Fruit fly (Drosophila melanogaster): ENCODE measurements around the gene CG33003.

Gene CG33003

DNA sequence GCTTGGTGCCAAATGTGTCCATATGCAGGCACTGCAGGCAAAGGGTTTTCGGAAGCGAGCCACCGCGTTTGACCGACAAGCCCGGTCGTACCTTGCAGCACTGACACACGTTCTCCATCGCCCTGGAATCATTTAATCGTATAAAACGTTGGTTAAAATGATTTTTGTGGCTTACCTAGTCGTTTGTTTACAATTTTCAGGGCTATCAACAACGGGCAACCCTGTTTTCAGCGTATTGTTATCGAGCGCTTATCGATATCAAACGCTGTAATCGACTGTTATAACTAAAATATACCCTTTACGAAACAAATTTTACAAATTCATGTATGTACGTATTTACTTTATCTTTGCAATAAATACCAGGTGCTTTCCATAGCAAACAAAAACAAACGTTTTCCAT, 18.2 kb upstream of the CG33003 start, which contains the start of gene CG17612 (continued):
- no peak for TF ChIP-seq ap (GFP tag; IDR thresholded peaks at IDR 0.05)
- TF ChIP-seq ato (GFP tag; IDR thresholded peaks at IDR 0.05; ENCODE audit: partially characterized antibody) = peak; percentile 66
- TF ChIP-seq Doc3 (GFP tag; IDR thresholded peaks at IDR 0.05; ENCODE audit: partially characterized antibody) = peak; percentile 50; the same call in 2 of the 3 replicates
- TF ChIP-seq CG31365 (tag; optimal IDR thresholded peaks at IDR 0.05) = no peak
- TF ChIP-seq E2f2 (GFP tag; IDR thresholded peaks at IDR 0.05) = peak; percentile 24; the same call in 1 of the 2 replicates
- TF ChIP-seq Opbp (GFP tag; IDR thresholded peaks at IDR 0.05; ENCODE audit: partially characterized antibody) = peak; percentile 79; the same call in 2 of the 3 replicates
- TF ChIP-seq BEAF-32 (GFP tag; optimal IDR thresholded peaks at IDR 0.05) = peak; percentile 47
- TF ChIP-seq MESR4 (GFP tag; optimal IDR thresholded peaks at IDR 0.05) = peak; percentile 33
- peak; percentile 24 for TF ChIP-seq cad (GFP tag; optimal IDR thresholded peaks at IDR 0.05)
- peak; percentile 38 for TF ChIP-seq trem (tag; optimal IDR thresholded peaks at IDR 0.05)
- no peak for TF ChIP-seq CG12299 (tag; optimal IDR thresholded peaks at IDR 0.05)
- peak; percentile 12 for TF ChIP-seq wek (GFP tag; optimal IDR thresholded peaks at IDR 0.05)
- TF ChIP-seq stwl (tag; optimal IDR thresholded peaks at IDR 0.05) = peak; percentile 89
- no peak for TF ChIP-seq NC2α (GFP tag; optimal IDR thresholded peaks at IDR 0.05)
- TF ChIP-seq bbx (GFP tag; IDR thresholded peaks at IDR 0.05; ENCODE audit: partially characterized antibody) = peak; percentile 76
- peak; percentile 29; the same call in 1 of the 2 replicates for TF ChIP-seq inv (GFP tag; IDR thresholded peaks at IDR 0.05; ENCODE audit: partially characterized antibody)
- no peak for TF ChIP-seq CG14050 (GFP tag; IDR thresholded peaks at IDR 0.05)
- TF ChIP-seq CG34422 (GFP tag; IDR thresholded peaks at IDR 0.05) = peak; percentile 36; the same call in 1 of the 3 replicates
- no peak for TF ChIP-seq Drgx (GFP tag; IDR thresholded peaks at IDR 0.05)
- TF ChIP-seq tna (GFP tag; IDR thresholded peaks at IDR 0.05; ENCODE audit: partially characterized antibody) = peak; percentile 73; the same call in 1 of the 2 replicates
- peak; percentile 74; the same call in 3 of the 4 replicates for TF ChIP-seq Dll (GFP tag; IDR thresholded peaks at IDR 0.05; ENCODE audit: partially characterized antibody)
- no peak for TF ChIP-seq CG31441 (GFP tag; IDR thresholded peaks at IDR 0.05)
- no peak for TF ChIP-seq CG6689 (GFP tag; IDR thresholded peaks at IDR 0.05)
- TF ChIP-seq C15 (GFP tag; IDR thresholded peaks at IDR 0.05) = no peak
- no peak for TF ChIP-seq CG15269 (tag; optimal IDR thresholded peaks at IDR 0.05)
- TF ChIP-seq Bdp1 (GFP tag; optimal IDR thresholded peaks at IDR 0.05) = no peak
- no peak for TF ChIP-seq jumu (GFP tag; optimal IDR thresholded peaks at IDR 0.05)
- TF ChIP-seq CG5953 (GFP tag; IDR thresholded peaks at IDR 0.05) = no peak
- no peak for TF ChIP-seq CG8944 (GFP tag; optimal IDR thresholded peaks at IDR 0.05)
- no peak for TF ChIP-seq CG12219 (GFP tag; optimal IDR thresholded peaks at IDR 0.05)
- TF ChIP-seq ken (GFP tag; IDR thresholded peaks at IDR 0.05) = no peak
- peak in 1 of 2 experiments; percentile 29 for TF ChIP-seq Pdp1 (GFP tag; optimal IDR thresholded peaks at IDR 0.05)

DNA sequence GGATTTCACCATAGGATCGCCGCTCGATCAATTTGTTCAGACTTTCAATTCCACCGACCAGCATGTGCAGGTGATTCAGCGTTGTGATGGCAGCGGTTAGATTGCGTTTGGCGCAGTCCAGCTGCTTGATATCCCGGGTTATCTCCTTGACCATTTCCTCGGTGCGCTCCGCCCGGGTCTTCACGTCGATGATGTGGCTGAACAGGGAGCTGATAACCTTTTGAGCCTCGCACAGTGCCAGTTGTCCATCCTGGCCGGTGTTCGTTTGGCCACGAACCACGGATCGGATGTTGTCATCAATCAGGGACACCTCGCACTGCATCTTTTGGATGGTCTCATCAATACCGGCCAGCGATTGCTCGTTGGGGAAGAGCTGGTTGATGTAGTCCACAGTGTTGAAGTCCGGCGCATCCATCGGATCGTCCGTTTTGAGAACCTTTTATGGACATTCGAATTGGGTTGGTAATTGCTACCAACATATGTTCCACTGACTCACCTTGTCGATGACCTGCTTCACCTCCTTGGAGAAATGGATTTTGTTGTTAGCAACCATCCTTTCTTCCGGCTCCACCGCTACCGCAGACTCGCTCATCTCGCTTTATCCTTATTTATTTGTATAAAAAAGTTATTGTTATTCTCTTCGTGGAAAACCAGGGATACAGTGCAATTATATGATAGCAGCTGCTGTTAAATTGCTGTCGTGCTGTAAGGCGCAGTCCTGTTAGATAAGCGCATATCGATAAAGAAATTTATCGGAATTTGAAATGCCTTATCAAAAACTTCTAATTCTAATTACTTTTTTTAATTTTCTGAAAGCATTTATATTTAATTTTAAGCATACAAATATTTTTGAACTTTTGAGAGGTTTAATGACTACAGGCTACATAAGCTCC, 15.1 kb upstream of the CG33003 start, which contains the start of gene Vps53:
Gene Vps53 (minus strand): TSS at position 676 of the 893 bp plus-strand sequence.
- TF ChIP-seq chinmo (GFP tag; IDR thresholded peaks at IDR 0.05; ENCODE audit: partially characterized antibody) (0 out of 4 replicates have a peak, but pooled peaks have one; percentile 55), sima (GFP tag; optimal IDR thresholded peaks at IDR 0.05) (no peak), Myb (GFP tag; optimal IDR thresholded peaks at IDR 0.05) (peak; percentile 7), Stat92E (GFP tag; optimal IDR thresholded peaks at IDR 0.05) (peak in 1 of 3 experiments; percentile 26), CG4617 (GFP tag; optimal IDR thresholded peaks at IDR 0.05; ENCODE audit: borderline replicate concordance) (peak; percentile 65), CG16813 (GFP tag; IDR thresholded peaks at IDR 0.05; ENCODE audit: partially characterized antibody) (peak; percentile 32; the same call in 1 of the 3 replicates), Gsc (GFP tag; IDR thresholded peaks at IDR 0.05) (no peak), Dll (GFP tag; IDR thresholded peaks at IDR 0.05; ENCODE audit: partially characterized antibody) (peak; percentile 58; the same call in 2 of the 4 replicates), CG7556 (GFP tag; optimal IDR thresholded peaks at IDR 0.05) (no peak), Dp (GFP tag; optimal IDR thresholded peaks at IDR 0.05) (peak; percentile 85), sens (GFP tag) (peak; percentile 60), YL-1 (GFP tag; optimal IDR thresholded peaks at IDR 0.05) (peak; percentile 15), yki (optimal IDR thresholded peaks at IDR 0.05) (no peak), sc (optimal IDR thresholded peaks at IDR 0.05) (no peak), sc (GFP tag; optimal IDR thresholded peaks at IDR 0.05) (no peak), BEAF-32 (GFP tag; optimal IDR thresholded peaks at IDR 0.05) (peak; percentile 54), CG14667 (GFP tag; IDR thresholded peaks at IDR 0.05) (no peak), bbx (GFP tag; IDR thresholded peaks at IDR 0.05; ENCODE audit: partially characterized antibody) (peak; percentile 47), CG2116 (GFP tag; optimal IDR thresholded peaks at IDR 0.05) (peak; percentile 30)
